Fruit fly (Drosophila melanogaster): ENCODE data around the gene opa.

dm6 chr3R:4901189-4901588 lies 48.6 kb downstream of the opa start:
- TF ChIP-seq CG32264 (GFP tag; optimal IDR thresholded peaks at IDR 0.05) = no peak
- no peak for TF ChIP-seq psq (GFP tag; optimal IDR thresholded peaks at IDR 0.05)
- TF ChIP-seq Rel (GFP tag; optimal IDR thresholded peaks at IDR 0.05) = no peak
- no peak for TF ChIP-seq Rel (tag; optimal IDR thresholded peaks at IDR 0.05)
